Worm (Caenorhabditis elegans) whole organism, late embryonic: ENCODE results near the gene sri-18.

ENCODE experiments used
- ama-1 ChIP-seq: fragments of 150-350 bp; optimal IDR thresholded peaks from 2 replicates; lab custom pipeline; 2014
- ceh-24 ChIP-seq: sonication (generic microtip); optimal IDR thresholded peaks from 2 replicates; lab custom pipeline; 2016; ENCODE audit warnings: mild to moderate bottlenecking, missing genetic modification characterization, missing compliant biosample characterization
- che-1 ChIP-seq: sonication (generic microtip); optimal IDR thresholded peaks from 2 replicates; lab custom pipeline; 2016; ENCODE audit warnings: mild to moderate bottlenecking, missing genetic modification characterization, missing compliant biosample characterization
- elt-2 ChIP-seq: sonication (generic microtip); optimal IDR thresholded peaks from 2 replicates; lab custom pipeline; 2016; ENCODE audit warnings: missing genetic modification reagents, missing genetic modification characterization, missing compliant biosample characterization
- fkh-10 ChIP-seq: fragments of 150-350 bp; optimal IDR thresholded peaks from 2 replicates; lab custom pipeline; 2014; ENCODE audit warnings: missing biosample characterization, missing genetic modification reagents, missing genetic modification characterization
- nhr-11 ChIP-seq: fragments of 150-350 bp; optimal IDR thresholded peaks from 2 replicates; lab custom pipeline; 2014; ENCODE audit warnings: missing biosample characterization, missing genetic modification characterization
- pha-4 ChIP-seq: fragments of 150-350 bp; optimal IDR thresholded peaks from 2 replicates; lab custom pipeline; 2018; ENCODE audit warnings: missing biosample characterization, missing genetic modification reagents, missing genetic modification characterization
- pqm-1 ChIP-seq: sonication (generic microtip); optimal IDR thresholded peaks from 2 replicates; lab custom pipeline; 2016; ENCODE audit warnings: missing genetic modification characterization, missing compliant biosample characterization
- sdc-2 ChIP-seq: sonication (generic microtip); optimal IDR thresholded peaks from 2 replicates; lab custom pipeline; 2016; ENCODE audit warnings: missing genotype, missing genetic modification characterization, missing compliant biosample characterization

- TF ChIP-seq elt-2 (no peak), pha-4 (tag; lab: Kevin White, UChicago) (no peak), nhr-11 (no peak), pqm-1 (tag; lab: Kevin White, UChicago) (no peak), fkh-10 (GFP tag; lab: Kevin White, UChicago) (no peak), ceh-24 (no peak), sdc-2 (tag; lab: Kevin White, UChicago) (no peak), ama-1 (lab: Kevin White, UChicago) (no peak), che-1 (tag; lab: Kevin White, UChicago) (no peak)
Observed at ce11 chrV:10221317-10221716, 39.0 kb downstream of the sri-18 start, which contains the start of the genes fipr-5 and fipr-9.
